Worm (Caenorhabditis elegans) whole organism, late embryonic: Measurements from ENCODE around the gene atgl-1.

ENCODE experiments used
- F13H6.1 ChIP-seq: sonication (generic microtip); optimal IDR thresholded peaks from 2 replicates; lab custom pipeline; 2016; ENCODE audit warnings: missing genetic modification characterization, missing compliant biosample characterization
- ceh-14 ChIP-seq: sonication (generic microtip); optimal IDR thresholded peaks from 2 replicates; lab custom pipeline; 2016; ENCODE audit warnings: missing genotype, missing genetic modification characterization, missing compliant biosample characterization
- elt-2 ChIP-seq: sonication (generic microtip); optimal IDR thresholded peaks from 2 replicates; lab custom pipeline; 2016; ENCODE audit warnings: missing genetic modification reagents, missing genetic modification characterization, missing compliant biosample characterization
- pqm-1 ChIP-seq: sonication (generic microtip); optimal IDR thresholded peaks from 2 replicates; lab custom pipeline; 2016; ENCODE audit warnings: missing genetic modification characterization, missing compliant biosample characterization
- sdc-2 ChIP-seq: sonication (generic microtip); optimal IDR thresholded peaks from 2 replicates; lab custom pipeline; 2016; ENCODE audit warnings: missing genotype, missing genetic modification characterization, missing compliant biosample characterization
- tbx-2 ChIP-seq: sonication (generic microtip); optimal IDR thresholded peaks from 2 replicates; lab custom pipeline; 2016; ENCODE audit warnings: missing genetic modification characterization, missing compliant biosample characterization
- unc-3 ChIP-seq, 2 experiments: fragments of 200-800 bp in 1 of 2; sonication (Bioruptor generic) in 1 of 2; sonication (generic microtip) in 1 of 2; conservative IDR thresholded peaks in 1 of 2; optimal IDR thresholded peaks in 1 of 2; 2 replicates each; pipeline versions ENCODE4 v1.3.6 to Lab custom; 2016 to 2022; ENCODE audit warnings: missing compliant biosample characterization in 2 of 2, missing genetic modification characterization in 2 of 2, missing genetic modification reagents in 1 of 2

ce11 chrIII:6459820-6460219 is 40.6 kb upstream of the atgl-1 start, which contains the start of gene algn-1:
- TF ChIP-seq F13H6.1 (tag; lab: Kevin White, UChicago) (no peak), ceh-14 (tag; lab: Kevin White, UChicago) (no peak), tbx-2 (tag; lab: Kevin White, UChicago) (no peak), sdc-2 (no peak), unc-3 (GFP tag; conservative IDR thresholded peaks at IDR 0.05; lab: Robert Waterston, UW) (no peak), unc-3 (tag; optimal IDR thresholded peaks at IDR 0.05; lab: Kevin White, UChicago) (no peak), pqm-1 (no peak), elt-2 (tag; lab: Kevin White, UChicago) (no peak)
